Worm (Caenorhabditis elegans) whole organism, L2 larva: ENCODE measurements around the gene che-10.

Experiments
- ZK546.5 ChIP-seq: sonication (generic microtip); optimal IDR thresholded peaks from 2 replicates; lab custom pipeline; 2017; ENCODE audit warnings: missing biosample characterization, missing genetic modification characterization
- aly-2 ChIP-seq: fragments of 150-350 bp; optimal IDR thresholded peaks from 2 replicates; lab custom pipeline; 2014; ENCODE audit warnings: missing biosample characterization, missing genetic modification characterization
- blmp-1 ChIP-seq: sonication (generic microtip); optimal IDR thresholded peaks from 2 replicates; lab custom pipeline; 2017; ENCODE audit warnings: missing genetic modification characterization, mild to moderate bottlenecking, missing compliant biosample characterization, antibody characterized with exemption, moderate library complexity; ENCODE audit not compliant: insufficient read depth
- crh-2 ChIP-seq: sonication (generic microtip); optimal IDR thresholded peaks from 2 replicates; lab custom pipeline; 2017; ENCODE audit warnings: missing biosample characterization, missing genetic modification characterization
- elt-3 ChIP-seq: sonication (generic microtip); optimal IDR thresholded peaks from 2 replicates; lab custom pipeline; 2017; ENCODE audit warnings: missing biosample characterization, missing genetic modification characterization
- lin-39 ChIP-seq: fragments of 150-350 bp; optimal IDR thresholded peaks from 2 replicates; lab custom pipeline; 2014; ENCODE audit warnings: missing biosample characterization, missing genetic modification reagents, missing genetic modification characterization
- mdl-1 ChIP-seq, 2 experiments: fragments of 150-350 bp in 1 of 2; sonication (generic microtip) in 1 of 2; optimal IDR thresholded peaks; 2 replicates each; lab custom pipeline; 2017; ENCODE audit warnings: missing biosample characterization in 2 of 2, missing genetic modification characterization in 2 of 2
- nhr-237 ChIP-seq: fragments of 150-350 bp; optimal IDR thresholded peaks from 2 replicates; lab custom pipeline; 2014; ENCODE audit warnings: missing biosample characterization, missing genetic modification characterization
- sem-4 ChIP-seq: fragments of 150-350 bp; optimal IDR thresholded peaks from 2 replicates; lab custom pipeline; 2014; ENCODE audit warnings: missing biosample characterization, missing genetic modification reagents, missing genetic modification characterization
- unc-39 ChIP-seq: fragments of 150-350 bp; optimal IDR thresholded peaks from 2 replicates; lab custom pipeline; 2014; ENCODE audit warnings: missing biosample characterization, missing genetic modification characterization
- unc-62 ChIP-seq: fragments of 150-350 bp; optimal IDR thresholded peaks from 2 replicates; lab custom pipeline; 2014; ENCODE audit warnings: missing biosample characterization, missing genetic modification reagents, missing genetic modification characterization
- ztf-1 ChIP-seq: fragments of 200-800 bp; sonication (Bioruptor generic); conservative IDR thresholded peaks from 2 replicates; pipeline ENCODE4 v1.3.6; 2022; ENCODE audit warnings: missing genetic modification characterization, missing compliant biosample characterization
- ztf-11 ChIP-seq: sonication (generic microtip); optimal IDR thresholded peaks from 2 replicates; lab custom pipeline; 2017; ENCODE audit warnings: missing biosample characterization, missing genetic modification characterization

- TF ChIP-seq ztf-11 (tag; lab: Kevin White, UChicago) = no peak
- TF ChIP-seq unc-62 (GFP tag; lab: Kevin White, UChicago) = no peak
- no peak for TF ChIP-seq blmp-1 (tag; lab: Kevin White, UChicago)
- TF ChIP-seq mdl-1 (tag; optimal IDR thresholded peaks at IDR 0.05; lab: Kevin White, UChicago) = no peak
- no peak for TF ChIP-seq nhr-237 (tag; lab: Kevin White, UChicago)
- no peak for TF ChIP-seq elt-3
- no peak for TF ChIP-seq lin-39 (tag; lab: Kevin White, UChicago)
- no peak for TF ChIP-seq aly-2 (tag; lab: Kevin White, UChicago)
- no peak for TF ChIP-seq sem-4 (tag; lab: Kevin White, UChicago)
- no peak for TF ChIP-seq ztf-1 (GFP tag; lab: Robert Waterston, UW)
- no peak for TF ChIP-seq unc-39 (tag; lab: Kevin White, UChicago)
- TF ChIP-seq crh-2 (tag; lab: Kevin White, UChicago) = no peak
- TF ChIP-seq ZK546.5 (tag; lab: Kevin White, UChicago) = no peak
Measured at ce11 chrII:4683693-4684092, 45.6 kb upstream of the che-10 start, which contains the start of gene sre-40.
